Worm (Caenorhabditis elegans): ENCODE measurements around the gene spig-5.

ce11 chrV:14320246-14320645, 12.0 kb downstream of the spig-5 start, which contains the start of gene F47B8.14:
- TF ChIP-seq tab-1 (GFP tag; IDR thresholded peaks at IDR 0.05) = no peak
- TF ChIP-seq flt-1 (GFP tag; IDR thresholded peaks at IDR 0.05) = no peak
- no peak for TF ChIP-seq T22C8.4 (GFP tag; IDR thresholded peaks at IDR 0.05)
- no peak for TF ChIP-seq med-1 (GFP tag; optimal IDR thresholded peaks at IDR 0.05; ENCODE audit: insufficient read depth)
- no peak for TF ChIP-seq ztf-23 (GFP tag; IDR thresholded peaks at IDR 0.05)
- TF ChIP-seq ztf-29 (GFP tag; IDR thresholded peaks at IDR 0.05) = no peak

Data from whole organism, midembryonic.